Fruit fly (Drosophila melanogaster) whole organism, adult: ENCODE results near the gene laf.

Source experiments
- CG11617 ChIP-seq: fragments of 200-800 bp; sonication (Bioruptor generic); optimal IDR thresholded peaks from 2 replicates; lab custom pipeline; 2017; ENCODE audit warnings: mild to moderate bottlenecking, missing biosample characterization, missing genetic modification reagents, missing genetic modification characterization
- CG12768 ChIP-seq: fragments of 200-800 bp; sonication (Bioruptor generic); optimal IDR thresholded peaks from 2 replicates; lab custom pipeline; 2017; ENCODE audit warnings: missing biosample characterization, missing genetic modification characterization, mild to moderate bottlenecking, moderate library complexity, missing genetic modification reagents
- CG14711 ChIP-seq: fragments of 200-800 bp; sonication (Bioruptor generic); optimal IDR thresholded peaks from 2 replicates; lab custom pipeline; 2018; ENCODE audit warnings: missing biosample characterization, mild to moderate bottlenecking, missing genetic modification characterization, moderate library complexity
- CG1620 ChIP-seq: fragments of 200-800 bp; sonication (Bioruptor generic); optimal IDR thresholded peaks from 2 replicates; lab custom pipeline; 2016; ENCODE audit warnings: missing biosample characterization, missing genetic modification characterization
- CG33017 ChIP-seq: fragments of 200-800 bp; sonication (Bioruptor generic); optimal IDR thresholded peaks from 2 replicates; lab custom pipeline; 2018; ENCODE audit warnings: missing biosample characterization, mild to moderate bottlenecking, missing genetic modification characterization, moderate library complexity
- CG5204 ChIP-seq: fragments of 200-800 bp; sonication (Bioruptor generic); optimal IDR thresholded peaks from 2 replicates; lab custom pipeline; 2016; ENCODE audit warnings: missing biosample characterization, missing genetic modification characterization
- CG7045 ChIP-seq: fragments of 200-800 bp; sonication (Bioruptor generic); optimal IDR thresholded peaks from 2 replicates; lab custom pipeline; 2017; ENCODE audit warnings: missing biosample characterization, mild to moderate bottlenecking, missing genetic modification characterization
- CG7101 ChIP-seq: fragments of 200-800 bp; sonication (Bioruptor generic); optimal IDR thresholded peaks from 2 replicates; lab custom pipeline; 2018; ENCODE audit warnings: missing biosample characterization, mild to moderate bottlenecking, missing genetic modification characterization, moderate library complexity
- Clk ChIP-seq: fragments of 200-800 bp; sonication (Bioruptor generic); optimal IDR thresholded peaks from 2 replicates; lab custom pipeline; 2017; ENCODE audit warnings: missing biosample characterization, missing genetic modification characterization
- Crg-1 ChIP-seq: fragments of 200-800 bp; sonication (Bioruptor generic); optimal IDR thresholded peaks from 2 replicates; lab custom pipeline; 2016; ENCODE audit warnings: missing biosample characterization, missing genetic modification characterization
- Hr96 ChIP-seq: fragments of 200-800 bp; sonication (Bioruptor generic); optimal IDR thresholded peaks from 2 replicates; lab custom pipeline; 2016; ENCODE audit warnings: missing biosample characterization, missing genetic modification characterization
- Mnt ChIP-seq: fragments of 200-800 bp; sonication (Bioruptor generic); optimal IDR thresholded peaks from 2 replicates; lab custom pipeline; 2016; ENCODE audit warnings: missing biosample characterization, mild to moderate bottlenecking, missing genetic modification characterization
- bab1 ChIP-seq: fragments of 200-800 bp; sonication (Bioruptor generic); optimal IDR thresholded peaks from 3 replicates; lab custom pipeline; 2019; ENCODE audit warnings: missing biosample characterization, mild to moderate bottlenecking, missing genetic modification characterization, moderate library complexity
- cic ChIP-seq: fragments of 200-800 bp; sonication (Bioruptor generic); optimal IDR thresholded peaks from 2 replicates; lab custom pipeline; 2017; ENCODE audit warnings: missing biosample characterization, mild to moderate bottlenecking, missing genetic modification characterization, moderate library complexity
- cnc ChIP-seq, 2 experiments: fragments of >200 bp; optimal IDR thresholded peaks; 2 replicates each; lab custom pipeline; 2017
- kay ChIP-seq: fragments of 200-800 bp; sonication (Bioruptor generic); peaks from one replicate; lab custom pipeline; 2016; ENCODE audit warnings: missing biosample characterization, missing genetic modification characterization, borderline replicate concordance
- ovo ChIP-seq: fragments of 200-800 bp; sonication (Bioruptor generic); optimal IDR thresholded peaks from 2 replicates; lab custom pipeline; 2016; ENCODE audit warnings: missing biosample characterization, missing genetic modification characterization
- pad ChIP-seq: fragments of 200-800 bp; sonication (Bioruptor generic); optimal IDR thresholded peaks from 3 replicates; lab custom pipeline; 2017; ENCODE audit warnings: missing biosample characterization, missing genetic modification characterization, mild to moderate bottlenecking, moderate library complexity, missing genetic modification reagents
- tj ChIP-seq: fragments of 200-800 bp; sonication (Bioruptor generic); optimal IDR thresholded peaks from 3 replicates; lab custom pipeline; 2017; ENCODE audit warnings: missing biosample characterization, mild to moderate bottlenecking, missing genetic modification characterization, moderate library complexity
- toe ChIP-seq: fragments of 200-800 bp; sonication (Bioruptor generic); optimal IDR thresholded peaks from 2 replicates; lab custom pipeline; 2016; ENCODE audit warnings: missing biosample characterization, missing genetic modification characterization

The laf gene

DNA sequence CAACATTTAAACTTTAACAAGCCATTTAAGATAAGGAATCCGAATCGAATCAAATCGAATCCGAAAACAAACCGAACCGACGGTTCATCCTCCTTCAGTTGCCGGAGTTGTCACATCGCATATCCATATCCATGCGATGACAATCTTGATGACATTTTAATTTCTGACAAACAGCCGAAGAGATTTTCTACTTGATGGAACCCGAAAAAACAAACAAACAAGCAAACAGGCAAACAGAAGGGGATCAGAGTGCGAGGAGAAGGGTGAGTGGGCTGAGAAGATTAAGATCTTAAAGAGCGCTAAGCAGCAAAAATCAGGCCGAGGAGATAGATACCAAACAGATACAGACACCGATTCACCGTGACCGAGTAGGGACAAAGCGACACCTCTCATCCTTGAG lies 17.2 kb downstream of the laf start:
- TF ChIP-seq CG5204 (GFP tag; lab: Kevin White, UChicago) (no peak), CG12768 (GFP tag; lab: Kevin White, UChicago) (no peak), tj (GFP tag; lab: Kevin White, UChicago) (no peak), CG11617 (GFP tag; lab: Kevin White, UChicago) (no peak), Hr96 (GFP tag; lab: Kevin White, UChicago) (no peak), cnc (optimal IDR thresholded peaks at IDR 0.05; lab: Kevin White, UChicago) (no peak), Clk (GFP tag; lab: Kevin White, UChicago) (no peak), CG14711 (tag; lab: Kevin White, UChicago) (no peak), CG7101 (tag; lab: Kevin White, UChicago) (no peak)

DNA sequence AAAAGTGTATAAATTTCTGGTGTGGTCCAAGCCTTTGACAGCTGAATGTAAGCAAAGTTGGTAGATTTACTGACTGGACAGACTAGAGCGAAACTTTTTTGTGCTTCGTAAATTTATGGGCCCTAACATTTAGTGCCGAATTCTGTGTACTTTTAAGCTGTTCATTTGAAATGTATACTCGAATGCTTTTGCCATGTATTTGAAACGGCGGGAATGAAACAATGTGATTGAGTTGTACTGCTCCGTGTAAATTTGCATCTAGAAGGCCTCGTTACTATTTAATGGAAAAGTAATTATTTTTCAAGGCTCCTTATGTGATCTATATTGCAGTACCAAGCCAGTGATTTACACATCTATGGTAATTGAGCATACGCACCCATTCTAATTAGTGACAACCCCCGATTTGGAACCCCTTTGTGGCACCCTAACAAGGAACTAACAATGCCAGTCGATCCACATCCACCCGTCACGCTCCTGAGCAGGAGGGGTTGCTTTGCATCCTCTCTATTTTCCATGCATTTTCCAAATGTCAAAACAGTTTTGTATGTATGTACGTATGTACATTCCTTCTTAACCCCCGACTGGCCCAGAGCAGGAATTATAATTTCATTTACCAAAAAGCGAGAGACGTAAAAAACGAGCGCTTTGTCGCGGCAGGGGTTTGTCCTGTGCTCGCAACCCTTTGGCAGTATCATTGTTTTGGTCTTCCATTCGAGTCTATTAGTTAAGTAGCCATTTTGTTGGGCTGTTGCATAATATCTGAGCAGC lies 19.6 kb downstream of the laf start:
- no peak for TF ChIP-seq Clk (GFP tag; lab: Kevin White, UChicago)
- TF ChIP-seq kay (GFP tag; lab: Kevin White, UChicago), result no peak
- TF ChIP-seq toe (GFP tag; lab: Kevin White, UChicago), result no peak
- TF ChIP-seq cic (GFP tag; lab: Kevin White, UChicago), result no peak
- TF ChIP-seq CG11617 (GFP tag; lab: Kevin White, UChicago), result no peak
- no peak for TF ChIP-seq CG1620 (GFP tag; lab: Kevin White, UChicago)
- no peak for TF ChIP-seq CG33017
- TF ChIP-seq tj (GFP tag; lab: Kevin White, UChicago), result no peak
- no peak for TF ChIP-seq CG14711 (tag; lab: Kevin White, UChicago)
- no peak for TF ChIP-seq Hr96 (GFP tag; lab: Kevin White, UChicago)
- no peak for TF ChIP-seq Mnt (GFP tag; lab: Kevin White, UChicago)
- TF ChIP-seq Crg-1, result no peak
- TF ChIP-seq ovo, result no peak

DNA sequence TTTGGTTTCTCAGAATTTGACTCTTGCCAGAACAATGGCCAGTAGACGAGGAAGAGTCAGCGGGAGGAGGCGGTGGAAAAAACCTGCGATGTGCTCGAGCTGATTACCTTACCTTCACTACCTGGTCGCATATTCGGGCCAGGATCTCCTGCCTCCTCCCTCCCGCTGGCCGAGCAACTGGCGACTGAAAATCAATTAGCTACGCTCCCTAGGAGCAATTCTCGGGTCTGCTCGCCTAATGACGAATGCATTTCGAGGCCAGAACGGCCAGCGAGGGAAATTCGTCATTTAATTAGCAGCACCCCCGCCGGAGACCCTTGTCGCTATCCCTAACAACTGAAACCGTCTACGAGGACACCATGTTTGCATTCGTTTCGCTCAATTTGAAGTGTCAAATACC lies 20.3 kb downstream of the laf start:
- no peak for TF ChIP-seq cic (GFP tag; lab: Kevin White, UChicago)
- TF ChIP-seq bab1 (GFP tag; lab: Kevin White, UChicago), result no peak
- no peak for TF ChIP-seq CG7045
- TF ChIP-seq ovo, result no peak
- no peak for TF ChIP-seq cnc (optimal IDR thresholded peaks at IDR 0.05; lab: Kevin White, UChicago)
- no peak for TF ChIP-seq Clk (GFP tag; lab: Kevin White, UChicago)

DNA sequence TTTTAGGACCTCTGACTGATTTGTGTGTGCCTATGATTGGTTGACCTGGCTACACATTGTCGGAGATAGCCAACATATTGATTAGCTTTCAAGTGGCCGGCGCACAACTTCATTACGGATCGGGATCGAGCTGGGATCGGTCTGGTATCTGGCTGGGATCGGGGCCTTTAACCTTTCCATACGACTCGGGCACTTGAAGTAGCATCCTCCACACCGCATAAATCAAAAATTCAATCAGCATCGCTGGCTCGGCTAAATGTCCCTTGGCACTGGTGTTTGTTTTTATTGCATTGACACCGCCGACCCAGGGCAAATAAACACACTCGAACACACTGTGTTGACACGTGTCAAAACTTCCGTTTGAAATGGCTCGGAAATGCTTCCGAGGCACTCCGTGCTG lies 22.6 kb downstream of the laf start:
- TF ChIP-seq cic (GFP tag; lab: Kevin White, UChicago) (no peak), cnc (optimal IDR thresholded peaks at IDR 0.05; lab: Kevin White, UChicago) (no peak), CG7101 (tag; lab: Kevin White, UChicago) (no peak), toe (GFP tag; lab: Kevin White, UChicago) (no peak), CG33017 (no peak), Mnt (GFP tag; lab: Kevin White, UChicago) (no peak), Hr96 (GFP tag; lab: Kevin White, UChicago) (no peak), kay (GFP tag; lab: Kevin White, UChicago) (no peak), pad (GFP tag; lab: Kevin White, UChicago) (no peak), CG11617 (GFP tag; lab: Kevin White, UChicago) (no peak), CG1620 (GFP tag; lab: Kevin White, UChicago) (no peak), CG5204 (GFP tag; lab: Kevin White, UChicago) (no peak), tj (GFP tag; lab: Kevin White, UChicago) (no peak)

DNA sequence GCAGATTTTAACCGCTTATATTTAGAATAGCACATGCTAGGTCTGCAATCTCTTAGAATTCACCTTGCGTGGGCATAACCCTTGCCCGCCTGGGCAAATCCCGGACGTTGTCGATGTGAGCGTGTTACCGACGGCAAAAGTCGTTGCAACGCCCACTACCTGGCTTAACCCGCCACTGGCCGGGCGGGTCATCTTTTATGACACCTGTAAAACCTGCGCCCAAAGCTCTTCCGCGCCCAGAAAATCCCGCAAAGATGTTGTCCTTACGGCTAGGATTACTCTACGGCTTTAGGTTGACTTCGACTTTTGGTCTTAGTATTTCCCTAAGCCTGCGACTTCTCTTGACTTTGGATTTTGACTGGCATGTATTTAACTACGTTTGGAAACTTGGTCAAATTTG lies 24.1 kb downstream of the laf start:
- TF ChIP-seq kay (GFP tag; lab: Kevin White, UChicago) (no peak), pad (GFP tag; lab: Kevin White, UChicago) (no peak), toe (GFP tag; lab: Kevin White, UChicago) (no peak), CG7101 (tag; lab: Kevin White, UChicago) (no peak), tj (GFP tag; lab: Kevin White, UChicago) (no peak), CG12768 (GFP tag; lab: Kevin White, UChicago) (no peak), ovo (no peak), CG11617 (GFP tag; lab: Kevin White, UChicago) (no peak), CG5204 (GFP tag; lab: Kevin White, UChicago) (no peak), CG1620 (GFP tag; lab: Kevin White, UChicago) (no peak), CG7045 (no peak), Mnt (GFP tag; lab: Kevin White, UChicago) (no peak), Hr96 (GFP tag; lab: Kevin White, UChicago) (no peak), cic (GFP tag; lab: Kevin White, UChicago) (no peak), Clk (GFP tag; lab: Kevin White, UChicago) (no peak), cnc (optimal IDR thresholded peaks at IDR 0.05; lab: Kevin White, UChicago) (no peak)

DNA sequence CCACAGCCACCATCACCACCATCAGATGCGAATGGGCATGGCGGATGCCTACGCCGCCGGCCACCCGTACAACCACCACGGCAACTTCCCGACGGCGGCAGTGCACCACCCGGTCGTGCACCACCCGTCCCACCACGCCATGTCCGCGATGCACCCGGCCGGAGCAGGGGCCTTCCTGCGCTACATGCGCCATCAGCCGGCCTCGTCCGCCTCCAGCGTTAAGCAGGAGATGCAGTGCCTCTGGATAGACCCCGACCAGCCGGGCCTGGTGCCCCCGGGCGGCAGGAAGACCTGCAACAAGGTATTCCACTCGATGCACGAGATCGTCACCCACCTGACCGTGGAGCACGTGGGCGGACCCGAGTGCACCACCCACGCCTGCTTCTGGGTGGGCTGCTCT lies 24.8 kb downstream of the laf start:
- TF ChIP-seq toe (GFP tag; lab: Kevin White, UChicago), result no peak
- no peak for TF ChIP-seq CG14711 (tag; lab: Kevin White, UChicago)
- TF ChIP-seq CG12768 (GFP tag; lab: Kevin White, UChicago), result no peak
- no peak for TF ChIP-seq kay (GFP tag; lab: Kevin White, UChicago)
- TF ChIP-seq CG5204 (GFP tag; lab: Kevin White, UChicago), result no peak
- TF ChIP-seq tj (GFP tag; lab: Kevin White, UChicago), result no peak
- TF ChIP-seq Hr96 (GFP tag; lab: Kevin White, UChicago), result no peak
- TF ChIP-seq Crg-1, result no peak
- TF ChIP-seq bab1 (GFP tag; lab: Kevin White, UChicago), result no peak
- TF ChIP-seq ovo, result no peak
- no peak for TF ChIP-seq CG1620 (GFP tag; lab: Kevin White, UChicago)
- no peak for TF ChIP-seq Mnt (GFP tag; lab: Kevin White, UChicago)
- no peak for TF ChIP-seq CG7045
